Fruit fly (Drosophila melanogaster): ENCODE measurements around the gene Tm2.

DNA sequence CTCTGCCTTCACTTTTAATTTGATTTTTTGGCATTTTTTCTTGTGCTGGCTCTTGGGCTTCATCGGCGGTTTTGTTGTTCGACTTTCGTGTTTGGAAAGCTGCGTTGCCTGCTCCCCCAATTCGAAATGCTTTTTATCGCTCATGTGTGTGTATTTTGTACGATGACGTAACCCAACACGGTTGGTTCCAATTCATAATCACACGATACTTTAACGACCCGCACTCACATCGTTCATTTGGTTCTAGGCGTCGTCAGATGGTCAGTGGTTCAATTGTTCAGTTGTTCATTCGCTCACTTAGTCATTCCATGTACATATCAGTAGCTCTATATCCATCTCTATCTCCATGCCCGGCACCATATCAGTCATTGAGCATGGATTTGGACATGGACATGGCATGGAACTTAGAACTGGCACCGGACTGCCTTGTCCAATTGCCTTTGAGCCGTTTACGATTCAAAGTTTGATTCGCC is 16.1 kb upstream of the Tm2 start:
- TF ChIP-seq CG34367 (tag; optimal IDR thresholded peaks at IDR 0.05) (no peak), Pif1A (GFP tag; optimal IDR thresholded peaks at IDR 0.05) (no peak), Snoo (tag; optimal IDR thresholded peaks at IDR 0.05) (no peak), CG13204 (GFP tag; optimal IDR thresholded peaks at IDR 0.05) (no peak), CG14655 (GFP tag; optimal IDR thresholded peaks at IDR 0.05) (no peak), EcR (GFP tag; optimal IDR thresholded peaks at IDR 0.05) (no peak), rn (GFP tag; IDR thresholded peaks at IDR 0.05) (no peak), CG15710 (tag; optimal IDR thresholded peaks at IDR 0.05) (no peak), Pif1B (GFP tag; optimal IDR thresholded peaks at IDR 0.05) (no peak), CG10348 (GFP tag; IDR thresholded peaks at IDR 0.05) (no peak), CG9948 (tag; optimal IDR thresholded peaks at IDR 0.05) (no peak), CG17806 (tag; optimal IDR thresholded peaks at IDR 0.05) (no peak), gl (tag; optimal IDR thresholded peaks at IDR 0.05) (no peak)

Measured in whole organism, pupa.